Worm (Caenorhabditis elegans): ENCODE measurements around the gene rps-5.
A peak's percentile ranks its signal among the peaks of the same experiment; 100 is the strongest.

The rps-5 gene

ce11 chrIV:11101383-11101782 is 9.5 kb downstream of the rps-5 start, which contains the start of gene srlf-18:
Gene srlf-18, minus strand, starts transcription at chrIV:11101483.
- no peak for TF ChIP-seq him-1 (tag; optimal IDR thresholded peaks at IDR 0.05)
- TF ChIP-seq W03F9.2 (tag; optimal IDR thresholded peaks at IDR 0.05): no peak
- no peak for TF ChIP-seq dao-5 (tag; optimal IDR thresholded peaks at IDR 0.05)

- TF ChIP-seq dao-5 (tag; optimal IDR thresholded peaks at IDR 0.05) (no peak), W03F9.2 (tag; optimal IDR thresholded peaks at IDR 0.05) (no peak), him-1 (tag; optimal IDR thresholded peaks at IDR 0.05) (no peak)
Measured at ce11 chrIV:11100271-11100670, 10.6 kb downstream of the rps-5 start, which contains the start of gene str-3. Gene str-3, minus strand, starts transcription at chrIV:11100371.

- TF ChIP-seq dao-5 (tag; optimal IDR thresholded peaks at IDR 0.05) (no peak), him-1 (tag; optimal IDR thresholded peaks at IDR 0.05) (no peak), W03F9.2 (tag; optimal IDR thresholded peaks at IDR 0.05) (no peak)
Measured at ce11 chrIV:11097795-11098194, 13.1 kb downstream of the rps-5 start, which contains the start of gene M7.12. Gene M7.12, minus strand, starts transcription at chrIV:11097982.

- TF ChIP-seq him-1 (tag; optimal IDR thresholded peaks at IDR 0.05): no peak
- no peak for TF ChIP-seq dao-5 (tag; optimal IDR thresholded peaks at IDR 0.05)
Measured at ce11 chrIV:11094974-11095373, 15.9 kb downstream of the rps-5 start, which contains the start of gene M7.8. Gene M7.8, minus strand, starts transcription at chrIV:11095085.

- no peak for TF ChIP-seq dao-5 (tag; optimal IDR thresholded peaks at IDR 0.05)
- no peak for TF ChIP-seq W03F9.2 (tag; optimal IDR thresholded peaks at IDR 0.05)
- TF ChIP-seq him-1 (tag; optimal IDR thresholded peaks at IDR 0.05): no peak
Measured at ce11 chrIV:11094052-11094451, 16.8 kb downstream of the rps-5 start.

- no peak for TF ChIP-seq dao-5 (tag; optimal IDR thresholded peaks at IDR 0.05)
- no peak for TF ChIP-seq W03F9.2 (tag; optimal IDR thresholded peaks at IDR 0.05)
- TF ChIP-seq him-1 (tag; optimal IDR thresholded peaks at IDR 0.05): no peak
Measured at ce11 chrIV:11092502-11093080, 18.3 kb downstream of the rps-5 start, which contains the start of gene bcc-1. Gene bcc-1, minus strand, starts transcription at chrIV:11092552.

- no peak for TF ChIP-seq W03F9.2 (tag; optimal IDR thresholded peaks at IDR 0.05)
- TF ChIP-seq him-1 (tag; optimal IDR thresholded peaks at IDR 0.05): no peak
- TF ChIP-seq dao-5 (tag; optimal IDR thresholded peaks at IDR 0.05): no peak
Measured at ce11 chrIV:11089527-11089926, 21.3 kb downstream of the rps-5 start, which contains the start of gene M7.7. Gene M7.7, plus strand, starts transcription at chrIV:11089827.

ce11 chrIV:11083609-11084008 is 27.2 kb downstream of the rps-5 start, which contains the start of gene klc-1:
Gene klc-1, plus strand, starts transcription at chrIV:11083735.
- TF ChIP-seq dao-5 (tag; optimal IDR thresholded peaks at IDR 0.05) (no peak), W03F9.2 (tag; optimal IDR thresholded peaks at IDR 0.05) (no peak), him-1 (tag; optimal IDR thresholded peaks at IDR 0.05) (no peak)

ce11 chrIV:11082789-11083235 is 28.0 kb downstream of the rps-5 start:
- TF ChIP-seq W03F9.2 (tag; optimal IDR thresholded peaks at IDR 0.05) (peak; percentile 70), him-1 (tag; optimal IDR thresholded peaks at IDR 0.05) (peak; percentile 90), dao-5 (tag; optimal IDR thresholded peaks at IDR 0.05) (peak; percentile 52)

- TF ChIP-seq W03F9.2 (tag; optimal IDR thresholded peaks at IDR 0.05) (no peak), dao-5 (tag; optimal IDR thresholded peaks at IDR 0.05) (no peak), him-1 (tag; optimal IDR thresholded peaks at IDR 0.05) (no peak)
Measured at ce11 chrIV:11082153-11082552, 28.7 kb downstream of the rps-5 start, which contains the start of gene let-70. Gene let-70, minus strand, starts transcription at chrIV:11082253.

ce11 chrIV:11080823-11081285 is 30.0 kb downstream of the rps-5 start, which contains the start of gene atg-7:
Gene atg-7, minus strand, starts transcription at chrIV:11081055.
- TF ChIP-seq him-1 (tag; optimal IDR thresholded peaks at IDR 0.05) (no peak), W03F9.2 (tag; optimal IDR thresholded peaks at IDR 0.05) (no peak), dao-5 (tag; optimal IDR thresholded peaks at IDR 0.05) (no peak)

- TF ChIP-seq dao-5 (tag; optimal IDR thresholded peaks at IDR 0.05): no peak
- TF ChIP-seq him-1 (tag; optimal IDR thresholded peaks at IDR 0.05): no peak
- TF ChIP-seq W03F9.2 (tag; optimal IDR thresholded peaks at IDR 0.05): no peak
Measured at ce11 chrIV:11078482-11078881, 32.4 kb downstream of the rps-5 start, which contains the start of gene Y5F2A.4. Gene Y5F2A.4, minus strand, starts transcription at chrIV:11078582.

- no peak for TF ChIP-seq W03F9.2 (tag; optimal IDR thresholded peaks at IDR 0.05)
- TF ChIP-seq dao-5 (tag; optimal IDR thresholded peaks at IDR 0.05): no peak
- TF ChIP-seq him-1 (tag; optimal IDR thresholded peaks at IDR 0.05): no peak
Measured at ce11 chrIV:11068314-11068713, 42.5 kb downstream of the rps-5 start.

- no peak for TF ChIP-seq him-1 (tag; optimal IDR thresholded peaks at IDR 0.05)
- no peak for TF ChIP-seq dao-5 (tag; optimal IDR thresholded peaks at IDR 0.05)
- no peak for TF ChIP-seq W03F9.2 (tag; optimal IDR thresholded peaks at IDR 0.05)
Measured at ce11 chrIV:11067003-11067402, 43.8 kb downstream of the rps-5 start, which contains the start of gene ttr-17. Gene ttr-17, minus strand, starts transcription at chrIV:11067026.
